Fruit fly (Drosophila melanogaster): ENCODE measurements around the gene sds22.
A peak's percentile ranks its signal among the peaks of the same experiment; 100 is the strongest.

The sds22 gene

DNA sequence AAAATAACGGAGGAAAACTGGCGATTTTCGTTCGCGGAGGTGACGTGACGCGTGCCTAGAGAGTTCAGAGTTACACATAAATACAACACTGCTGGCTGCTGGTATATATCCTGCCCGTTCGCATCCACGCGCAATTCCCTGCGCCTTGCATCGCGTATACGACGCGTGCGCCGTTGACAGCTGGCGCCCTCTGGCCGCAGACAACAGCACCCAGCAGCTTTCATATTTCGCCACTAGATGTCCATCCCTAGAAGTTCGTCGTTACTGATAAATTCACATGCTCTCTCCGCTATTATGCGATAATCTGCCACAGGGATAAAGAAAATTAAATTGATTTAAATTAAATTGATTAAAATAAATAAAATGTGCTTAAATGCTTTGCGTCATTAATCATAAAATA lies 11.0 kb downstream of the sds22 start, which contains the start of gene Sur-8 (continued):
- TF ChIP-seq NC2β (GFP tag; optimal IDR thresholded peaks at IDR 0.05), result peak; percentile 52
- 0 out of 3 replicates have a peak, but pooled peaks have one; percentile 39 for TF ChIP-seq CG11560 (tag; IDR thresholded peaks at IDR 0.05)
- TF ChIP-seq CG10565 (GFP tag; optimal IDR thresholded peaks at IDR 0.05), result no peak
- peak; percentile 89 for TF ChIP-seq CG11247 (GFP tag; IDR thresholded peaks at IDR 0.05)
- no peak for TF ChIP-seq CG7786 (GFP tag; optimal IDR thresholded peaks at IDR 0.05)
- peak; percentile 45 for TF ChIP-seq Camta (GFP tag; optimal IDR thresholded peaks at IDR 0.05)
- TF ChIP-seq BtbVII (GFP tag; optimal IDR thresholded peaks at IDR 0.05), result peak; percentile 25
- TF ChIP-seq tx (GFP tag; optimal IDR thresholded peaks at IDR 0.05), result peak; percentile 35
- peak; percentile 17 to 74 for TF ChIP-seq chif (GFP tag; optimal IDR thresholded peaks at IDR 0.05)
- TF ChIP-seq CG10209 (GFP tag; optimal IDR thresholded peaks at IDR 0.05), result peak; percentile 54
- TF ChIP-seq ham (GFP tag; IDR thresholded peaks at IDR 0.05), result no peak; the same call in 1 of the 2 replicates
- TF ChIP-seq Dip3 (GFP tag; optimal IDR thresholded peaks at IDR 0.05), result peak; percentile 39
- TF ChIP-seq chm (GFP tag; IDR thresholded peaks at IDR 0.05), result no peak
- no peak for TF ChIP-seq CG4282 (GFP tag; optimal IDR thresholded peaks at IDR 0.05)
- TF ChIP-seq grn (GFP tag; optimal IDR thresholded peaks at IDR 0.05), result peak; percentile 8
- no peak for TF ChIP-seq CG4404 (GFP tag; IDR thresholded peaks at IDR 0.05)
- TF ChIP-seq MTF-1 (GFP tag; optimal IDR thresholded peaks at IDR 0.05; ENCODE audit: borderline replicate concordance), result peak; percentile 78
- TF ChIP-seq B-H1 (GFP tag; IDR thresholded peaks at IDR 0.05), result peak; percentile 19; the same call in 1 of the 3 replicates
- no peak for TF ChIP-seq CG7271 (tag; optimal IDR thresholded peaks at IDR 0.05)
- TF ChIP-seq Kr (GFP tag; optimal IDR thresholded peaks at IDR 0.05), result no peak
- no peak for TF ChIP-seq CG8924 (tag; optimal IDR thresholded peaks at IDR 0.05)
- TF ChIP-seq CG4328 (GFP tag; optimal IDR thresholded peaks at IDR 0.05), result peak; percentile 21
- peak; percentile 39 for TF ChIP-seq maf-S (GFP tag; optimal IDR thresholded peaks at IDR 0.05)
- TF ChIP-seq yki (optimal IDR thresholded peaks at IDR 0.05), result no peak
- TF ChIP-seq CG10147 (GFP tag; optimal IDR thresholded peaks at IDR 0.05), result no peak
- TF ChIP-seq CG4820 (GFP tag; optimal IDR thresholded peaks at IDR 0.05), result peak; percentile 52
- TF ChIP-seq z (GFP tag; IDR thresholded peaks at IDR 0.05), result no peak
- 0 out of 2 replicates have a peak, but pooled peaks have one; percentile 27 for TF ChIP-seq Taf1 (GFP tag; IDR thresholded peaks at IDR 0.05)
- TF ChIP-seq CG1602 (GFP tag; optimal IDR thresholded peaks at IDR 0.05), result peak; percentile 57
- TF ChIP-seq CG13894 (tag; optimal IDR thresholded peaks at IDR 0.05), result peak; percentile 23
- TF ChIP-seq CG32772 (GFP tag; IDR thresholded peaks at IDR 0.05), result peak; percentile 29; the same call in 1 of the 2 replicates
- TF ChIP-seq pan (optimal IDR thresholded peaks at IDR 0.05), result no peak
- peak in 1 of 2 experiments; percentile 77 for TF ChIP-seq pan (GFP tag; optimal IDR thresholded peaks at IDR 0.05 in 1 of 2, IDR thresholded peaks at IDR 0.05 in 1 of 2)
- peak; percentile 50; the same call in 1 of the 3 replicates for TF ChIP-seq CG11093 (GFP tag; IDR thresholded peaks at IDR 0.05)
- no peak for TF ChIP-seq insv (GFP tag; optimal IDR thresholded peaks at IDR 0.05)
- no peak for TF ChIP-seq Awh (GFP tag; IDR thresholded peaks at IDR 0.05)
- 0 out of 3 replicates have a peak, but pooled peaks have one; percentile 38 for TF ChIP-seq sr (GFP tag; IDR thresholded peaks at IDR 0.05)
- peak; percentile 61; the same call in 2 of the 3 replicates for TF ChIP-seq ase (GFP tag; IDR thresholded peaks at IDR 0.05)
- TF ChIP-seq NK7.1 (GFP tag; optimal IDR thresholded peaks at IDR 0.05), result peak; percentile 30
- no peak for TF ChIP-seq Neu2 (GFP tag; optimal IDR thresholded peaks at IDR 0.05; ENCODE audit: borderline replicate concordance)
- TF ChIP-seq p53 (GFP tag; optimal IDR thresholded peaks at IDR 0.05), result peak; percentile 9
- TF ChIP-seq tup (GFP tag; optimal IDR thresholded peaks at IDR 0.05), result no peak
- no peak for TF ChIP-seq CG2889 (GFP tag; IDR thresholded peaks at IDR 0.05)
- TF ChIP-seq Stat92E (GFP tag; optimal IDR thresholded peaks at IDR 0.05), result no peak
- peak; percentile 21; the same call in 1 of the 2 replicates for TF ChIP-seq Scr (GFP tag; IDR thresholded peaks at IDR 0.05; ENCODE audit: partially characterized antibody)
- TF ChIP-seq CG34224 (GFP tag; IDR thresholded peaks at IDR 0.05; ENCODE audit: partially characterized antibody), result no peak
- TF ChIP-seq CG11696 (GFP tag; IDR thresholded peaks at IDR 0.05), result peak; percentile 44; the same call in 1 of the 2 replicates
- TF ChIP-seq dysf (GFP tag; IDR thresholded peaks at IDR 0.05), result peak; percentile 76
- no peak for TF ChIP-seq CkIIα-i1 (GFP tag; IDR thresholded peaks at IDR 0.05)
- TF ChIP-seq CG18599 (GFP tag; optimal IDR thresholded peaks at IDR 0.05), result peak; percentile 47
- no peak for TF ChIP-seq ab (GFP tag; optimal IDR thresholded peaks at IDR 0.05)

Measured in whole organism, embryonic.